Fruit fly (Drosophila melanogaster): ENCODE data around the gene CG34330.
A peak's percentile ranks its signal among the peaks of the same experiment; 100 is the strongest.

Gene CG34330

dm6 chrX:19074585-19074984, 5.8 kb upstream of the CG34330 start:
- no peak for TF ChIP-seq GATAd (GFP tag; optimal IDR thresholded peaks at IDR 0.05)
- no peak for TF ChIP-seq pan (optimal IDR thresholded peaks at IDR 0.05)
- no peak for TF ChIP-seq OdsH (GFP tag; optimal IDR thresholded peaks at IDR 0.05)
- TF ChIP-seq Dfd (GFP tag; optimal IDR thresholded peaks at IDR 0.05), result no peak
- no peak for TF ChIP-seq tai (GFP tag; optimal IDR thresholded peaks at IDR 0.05)
- no peak for TF ChIP-seq Jra (GFP tag; optimal IDR thresholded peaks at IDR 0.05)
- TF ChIP-seq Myc (optimal IDR thresholded peaks at IDR 0.05), result no peak
- TF ChIP-seq br (GFP tag; optimal IDR thresholded peaks at IDR 0.05), result no peak
- TF ChIP-seq CG32264 (GFP tag; optimal IDR thresholded peaks at IDR 0.05), result no peak
- no peak for TF ChIP-seq Hr83 (GFP tag; optimal IDR thresholded peaks at IDR 0.05; ENCODE audit: poor library complexity, severe bottlenecking)
- no peak for TF ChIP-seq dl (GFP tag; optimal IDR thresholded peaks at IDR 0.05; ENCODE audit: insufficient read depth in 1 of 2, partially characterized antibody in 2 of 2)
- no peak for TF ChIP-seq jim (GFP tag; optimal IDR thresholded peaks at IDR 0.05)
- no peak for TF ChIP-seq ey (GFP tag; optimal IDR thresholded peaks at IDR 0.05)
- no peak for TF ChIP-seq brk (GFP tag; optimal IDR thresholded peaks at IDR 0.05)
- no peak for TF ChIP-seq sage (GFP tag; optimal IDR thresholded peaks at IDR 0.05)
- TF ChIP-seq woc (GFP tag; optimal IDR thresholded peaks at IDR 0.05), result no peak
- no peak for TF ChIP-seq fru (GFP tag; optimal IDR thresholded peaks at IDR 0.05)

- TF ChIP-seq h (GFP tag; optimal IDR thresholded peaks at IDR 0.05) (peak; percentile 75), dl (GFP tag; optimal IDR thresholded peaks at IDR 0.05; ENCODE audit: insufficient read depth in 1 of 2, partially characterized antibody in 2 of 2) (no peak)
Observed at dm6 chrX:19073878-19074277, 5.1 kb upstream of the CG34330 start.

DNA sequence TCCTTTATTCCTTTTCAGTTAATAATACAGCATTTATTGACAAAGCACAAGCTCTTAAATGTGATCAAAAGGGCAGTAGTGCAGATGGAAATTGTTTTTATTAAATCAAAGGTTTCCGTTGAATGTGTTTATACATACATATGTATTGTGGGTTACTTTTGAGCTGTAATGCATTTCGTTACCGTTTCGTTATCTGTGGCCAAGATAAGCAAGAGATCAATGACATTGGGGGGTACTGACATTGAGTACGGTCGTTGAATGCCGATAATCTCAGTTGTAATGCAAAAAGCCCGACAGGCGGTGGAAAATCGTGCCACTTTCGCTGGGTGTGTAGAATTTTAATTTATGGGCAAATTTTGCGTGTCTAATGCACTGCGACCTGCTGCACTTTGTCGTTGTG, 4.2 kb upstream of the CG34330 start:
- no peak for TF ChIP-seq jim (GFP tag; optimal IDR thresholded peaks at IDR 0.05)
- no peak for TF ChIP-seq foxo (GFP tag; optimal IDR thresholded peaks at IDR 0.05)
- no peak for TF ChIP-seq Jra (GFP tag; optimal IDR thresholded peaks at IDR 0.05)
- no peak for TF ChIP-seq lola (GFP tag; optimal IDR thresholded peaks at IDR 0.05)
- TF ChIP-seq Abd-B (GFP tag; optimal IDR thresholded peaks at IDR 0.05), result no peak
- no peak for TF ChIP-seq Mio (GFP tag; optimal IDR thresholded peaks at IDR 0.05)
- no peak for TF ChIP-seq CG9705 (GFP tag; optimal IDR thresholded peaks at IDR 0.05)
- TF ChIP-seq dmrt93B (GFP tag; optimal IDR thresholded peaks at IDR 0.05), result no peak
- TF ChIP-seq tai (GFP tag; optimal IDR thresholded peaks at IDR 0.05), result no peak
- TF ChIP-seq Rel (GFP tag; optimal IDR thresholded peaks at IDR 0.05), result no peak
- TF ChIP-seq Rel (tag; optimal IDR thresholded peaks at IDR 0.05), result no peak
- no peak for TF ChIP-seq pan (optimal IDR thresholded peaks at IDR 0.05)
- no peak for TF ChIP-seq HLH106 (tag; optimal IDR thresholded peaks at IDR 0.05)

dm6 chrX:19056611-19057010, 12.2 kb downstream of the CG34330 start, which contains the start of gene CG14190:
CG14190 (plus strand) TSS chrX:19056911.
- TF ChIP-seq rgr (GFP tag; optimal IDR thresholded peaks at IDR 0.05) (no peak), Hr83 (GFP tag; optimal IDR thresholded peaks at IDR 0.05; ENCODE audit: poor library complexity, severe bottlenecking) (no peak), Dif (GFP tag; optimal IDR thresholded peaks at IDR 0.05; ENCODE audit: partially characterized antibody) (no peak), Rel (GFP tag; optimal IDR thresholded peaks at IDR 0.05) (no peak), Rel (tag; optimal IDR thresholded peaks at IDR 0.05) (no peak), Jra (GFP tag; optimal IDR thresholded peaks at IDR 0.05) (no peak), h (GFP tag; optimal IDR thresholded peaks at IDR 0.05) (no peak), sv (GFP tag; optimal IDR thresholded peaks at IDR 0.05) (no peak), CG32264 (GFP tag; optimal IDR thresholded peaks at IDR 0.05) (no peak), Hr78 (GFP tag; optimal IDR thresholded peaks at IDR 0.05) (no peak), dsf (GFP tag; optimal IDR thresholded peaks at IDR 0.05; ENCODE audit: borderline replicate concordance) (no peak), br (GFP tag; optimal IDR thresholded peaks at IDR 0.05) (no peak), ey (GFP tag; optimal IDR thresholded peaks at IDR 0.05) (no peak), fru (GFP tag; optimal IDR thresholded peaks at IDR 0.05) (no peak), dl (GFP tag; optimal IDR thresholded peaks at IDR 0.05; ENCODE audit: insufficient read depth in 1 of 2, partially characterized antibody in 2 of 2) (no peak), GATAd (GFP tag; optimal IDR thresholded peaks at IDR 0.05) (no peak), CrebA (GFP tag; optimal IDR thresholded peaks at IDR 0.05; ENCODE audit: borderline replicate concordance) (no peak), Dfd (GFP tag; optimal IDR thresholded peaks at IDR 0.05) (no peak), foxo (GFP tag; optimal IDR thresholded peaks at IDR 0.05) (no peak), CG9705 (GFP tag; optimal IDR thresholded peaks at IDR 0.05) (no peak), Vsx2 (GFP tag; optimal IDR thresholded peaks at IDR 0.05; ENCODE audit: partially characterized antibody) (no peak)

All from whole organism, wandering third instar larva.